Worm (Caenorhabditis elegans): ENCODE data around the gene ptr-25.
"Not testable (repeated sequence)": the region's sequence is repeated elsewhere in the genome, so short reads cannot be mapped to it uniquely, and the experiment has no call there.

The ptr-25 gene

ce11 chrIII:10488052-10488451 is at the start of gene ptr-25:
Gene ptr-25, plus strand, starts transcription at chrIII:10488124.
- TF ChIP-seq ztf-11 (tag; optimal IDR thresholded peaks at IDR 0.05) = no peak
- no peak for TF ChIP-seq nhr-12 (tag; optimal IDR thresholded peaks at IDR 0.05)
- TF ChIP-seq egl-27 (tag; optimal IDR thresholded peaks at IDR 0.05) = no peak
- TF ChIP-seq mab-5 (tag; optimal IDR thresholded peaks at IDR 0.05) = no peak
- no peak for TF ChIP-seq ztf-1 (GFP tag; conservative IDR thresholded peaks at IDR 0.05)
- no peak for TF ChIP-seq ZK546.5 (tag; optimal IDR thresholded peaks at IDR 0.05)
- TF ChIP-seq unc-62 (GFP tag; optimal IDR thresholded peaks at IDR 0.05) = no peak
- TF ChIP-seq snpc-4 (tag; optimal IDR thresholded peaks at IDR 0.05) = no peak
- TF ChIP-seq lin-11 (tag; optimal IDR thresholded peaks at IDR 0.05) = no peak

- not testable (repeated sequence) for TF ChIP-seq elt-1, nhr-10, lin-39 (tag; optimal IDR thresholded peaks at IDR 0.05)
Measured at ce11 chrIII:10438780-10439179, 49.1 kb upstream of the ptr-25 start, which contains the start of gene H04D03.6. Gene H04D03.6, minus strand, starts transcription at chrIII:10438880.

ce11 chrIII:10442355-10443140 is 45.4 kb upstream of the ptr-25 start, which contains the start of the genes H04D03.2 and ecps-2:
Gene H04D03.2, minus strand, starts transcription at chrIII:10442405.
Gene ecps-2, plus strand, starts transcription at chrIII:10443090.
- TF ChIP-seq C34F6.9 (tag; optimal IDR thresholded peaks at IDR 0.05) (no peak), lin-39 (tag; optimal IDR thresholded peaks at IDR 0.05) (no peak), nhr-237 (tag; optimal IDR thresholded peaks at IDR 0.05) (no peak), nhr-10 (tag; optimal IDR thresholded peaks at IDR 0.05) (no peak), alr-1 (tag; optimal IDR thresholded peaks at IDR 0.05) (no peak), egl-27 (tag; optimal IDR thresholded peaks at IDR 0.05) (no peak), nhr-25 (tag; optimal IDR thresholded peaks at IDR 0.05) (no peak), ZK546.5 (tag; optimal IDR thresholded peaks at IDR 0.05) (no peak), ztf-1 (GFP tag; conservative IDR thresholded peaks at IDR 0.05) (no peak), nhr-6 (tag; optimal IDR thresholded peaks at IDR 0.05) (no peak), lsy-2 (tag; optimal IDR thresholded peaks at IDR 0.05) (no peak), peb-1 (tag; optimal IDR thresholded peaks at IDR 0.05) (no peak), lin-11 (tag; optimal IDR thresholded peaks at IDR 0.05) (no peak), nhr-21 (tag; optimal IDR thresholded peaks at IDR 0.05) (no peak), fos-1 (tag; optimal IDR thresholded peaks at IDR 0.05) (no peak)

ce11 chrIII:10446730-10447129 is 41.2 kb upstream of the ptr-25 start, which contains the start of gene H04D03.7:
Gene H04D03.7, minus strand, starts transcription at chrIII:10446830.
- TF ChIP-seq nhr-23 (tag; optimal IDR thresholded peaks at IDR 0.05) (no peak), mbf-1 (tag; optimal IDR thresholded peaks at IDR 0.05) (no peak), fos-1 (tag; optimal IDR thresholded peaks at IDR 0.05) (no peak), ztf-11 (tag; optimal IDR thresholded peaks at IDR 0.05) (no peak), ama-1 (optimal IDR thresholded peaks at IDR 0.05) (no peak)

- TF ChIP-seq unc-62 (GFP tag; optimal IDR thresholded peaks at IDR 0.05) (no peak), sma-3 (GFP tag; optimal IDR thresholded peaks at IDR 0.05) (no peak), mbf-1 (tag; optimal IDR thresholded peaks at IDR 0.05) (no peak), fos-1 (tag; optimal IDR thresholded peaks at IDR 0.05) (no peak), nhr-6 (tag; optimal IDR thresholded peaks at IDR 0.05) (no peak), zag-1 (tag; optimal IDR thresholded peaks at IDR 0.05) (no peak), nhr-11 (tag; optimal IDR thresholded peaks at IDR 0.05) (no peak)
Measured at ce11 chrIII:10451012-10451411, 36.9 kb upstream of the ptr-25 start, which contains the start of gene H04D03.4. Gene H04D03.4, minus strand, starts transcription at chrIII:10451112.

ce11 chrIII:10460427-10461163 is 27.3 kb upstream of the ptr-25 start, which contains the start of gene ecps-1:
Gene ecps-1, minus strand, starts transcription at chrIII:10460551.
- TF ChIP-seq R02D3.7 (tag; optimal IDR thresholded peaks at IDR 0.05) (peak; percentile 41), unc-55 (GFP tag; optimal IDR thresholded peaks at IDR 0.05) (peak; percentile 96), sem-4 (tag; optimal IDR thresholded peaks at IDR 0.05) (peak; percentile 82), mbf-1 (tag; optimal IDR thresholded peaks at IDR 0.05) (no peak), Y55F3AM.14 (GFP tag; optimal IDR thresholded peaks at IDR 0.05) (no peak), ama-1 (optimal IDR thresholded peaks at IDR 0.05) (no peak), egl-27 (tag; optimal IDR thresholded peaks at IDR 0.05) (peak; percentile 57), mab-5 (tag; optimal IDR thresholded peaks at IDR 0.05) (peak; percentile 88), unc-39 (tag; optimal IDR thresholded peaks at IDR 0.05) (no peak), elt-3 (tag; optimal IDR thresholded peaks at IDR 0.05) (no peak), aly-2 (tag; optimal IDR thresholded peaks at IDR 0.05) (no peak), gmeb-1 (tag; optimal IDR thresholded peaks at IDR 0.05) (peak; percentile 84), ztf-1 (GFP tag; conservative IDR thresholded peaks at IDR 0.05) (no peak), nhr-6 (tag; optimal IDR thresholded peaks at IDR 0.05) (peak; percentile 83), sma-9 (GFP tag; optimal IDR thresholded peaks at IDR 0.05) (peak; percentile 90), sma-9 (tag; optimal IDR thresholded peaks at IDR 0.05) (no peak), lin-39 (tag; optimal IDR thresholded peaks at IDR 0.05) (no peak), nhr-11 (tag; optimal IDR thresholded peaks at IDR 0.05) (peak; percentile 11), ztf-4 (tag; optimal IDR thresholded peaks at IDR 0.05) (no peak), elt-1 (tag; optimal IDR thresholded peaks at IDR 0.05) (no peak), skn-1 (tag; optimal IDR thresholded peaks at IDR 0.05) (peak; percentile 95), crh-2 (tag; optimal IDR thresholded peaks at IDR 0.05) (peak; percentile 95), nhr-10 (tag; optimal IDR thresholded peaks at IDR 0.05) (no peak)

All from whole organism, L2 larva.